Fruit fly (Drosophila melanogaster) S2 (cell line): ENCODE data around the gene CG7573.

Experiments
- CG8478 ChIP-seq: fragments of >200 bp; optimal IDR thresholded peaks from 2 replicates; lab custom pipeline; 2018
- CTCF ChIP-seq, 2 experiments: fragments of >200 bp; optimal IDR thresholded peaks; 2 replicates each; lab custom pipeline; 2018

dm6 chr3L:11320124-11320523 is 8.6 kb downstream of the CG7573 start:
- no peak for TF ChIP-seq CG8478 (lab: Kevin White, UChicago)
- no peak for TF ChIP-seq CTCF (optimal IDR thresholded peaks at IDR 0.05; lab: Kevin White, UChicago)
